Worm (Caenorhabditis elegans) whole organism, mixed stage, embryonic: ENCODE data around the gene F58F9.6.

Experiments
- blmp-1 ChIP-seq: fragments of 150-350 bp; optimal IDR thresholded peaks from 2 replicates; lab custom pipeline; 2014; ENCODE audit warnings: missing biosample characterization, missing genetic modification characterization
- drap-1 ChIP-seq: fragments of 200-800 bp; sonication (Bioruptor generic); optimal IDR thresholded peaks from 3 replicates; lab custom pipeline; 2018; ENCODE audit warnings: mild to moderate bottlenecking, missing genetic modification characterization, missing compliant biosample characterization
- elt-1 ChIP-seq: sonication (generic microtip); optimal IDR thresholded peaks from 2 replicates; lab custom pipeline; 2017; ENCODE audit warnings: missing genetic modification characterization, mild to moderate bottlenecking, missing compliant biosample characterization, antibody characterized with exemption, moderate library complexity, borderline replicate concordance; ENCODE audit not compliant: insufficient read depth
- lin-32 ChIP-seq: fragments of 200-800 bp; sonication (Bioruptor generic); optimal IDR thresholded peaks from 2 replicates; lab custom pipeline; 2018; ENCODE audit warnings: mild to moderate bottlenecking, missing genetic modification characterization, missing compliant biosample characterization
- lsy-2 ChIP-seq: fragments of 150-350 bp; optimal IDR thresholded peaks from 2 replicates; lab custom pipeline; 2014; ENCODE audit warnings: missing biosample characterization, missing genetic modification characterization
- mab-5 ChIP-seq: fragments of 150-350 bp; optimal IDR thresholded peaks from 2 replicates; lab custom pipeline; 2014; ENCODE audit warnings: missing biosample characterization, missing genetic modification characterization
- nhr-237 ChIP-seq: fragments of 150-350 bp; optimal IDR thresholded peaks from 2 replicates; lab custom pipeline; 2014; ENCODE audit warnings: missing biosample characterization, missing genetic modification characterization
- nhr-28 ChIP-seq: fragments of 150-350 bp; optimal IDR thresholded peaks from 2 replicates; lab custom pipeline; 2014; ENCODE audit warnings: missing biosample characterization, missing genetic modification characterization
- pha-4 ChIP-seq: fragments of 150-350 bp; optimal IDR thresholded peaks from 2 replicates; lab custom pipeline; 2018; ENCODE audit warnings: missing biosample characterization, missing genetic modification reagents, missing genetic modification characterization
- sptf-1 ChIP-seq: sonication (generic microtip); optimal IDR thresholded peaks from 2 replicates; lab custom pipeline; 2017; ENCODE audit warnings: mild to moderate bottlenecking, missing genetic modification characterization, moderate library complexity, missing compliant biosample characterization
- unc-39 ChIP-seq: fragments of 150-350 bp; optimal IDR thresholded peaks from 2 replicates; lab custom pipeline; 2014; ENCODE audit warnings: missing biosample characterization, missing genetic modification characterization
- unc-62 ChIP-seq: fragments of 150-350 bp; optimal IDR thresholded peaks from 2 replicates; lab custom pipeline; 2014; ENCODE audit warnings: missing biosample characterization, missing genetic modification reagents, missing genetic modification characterization

DNA sequence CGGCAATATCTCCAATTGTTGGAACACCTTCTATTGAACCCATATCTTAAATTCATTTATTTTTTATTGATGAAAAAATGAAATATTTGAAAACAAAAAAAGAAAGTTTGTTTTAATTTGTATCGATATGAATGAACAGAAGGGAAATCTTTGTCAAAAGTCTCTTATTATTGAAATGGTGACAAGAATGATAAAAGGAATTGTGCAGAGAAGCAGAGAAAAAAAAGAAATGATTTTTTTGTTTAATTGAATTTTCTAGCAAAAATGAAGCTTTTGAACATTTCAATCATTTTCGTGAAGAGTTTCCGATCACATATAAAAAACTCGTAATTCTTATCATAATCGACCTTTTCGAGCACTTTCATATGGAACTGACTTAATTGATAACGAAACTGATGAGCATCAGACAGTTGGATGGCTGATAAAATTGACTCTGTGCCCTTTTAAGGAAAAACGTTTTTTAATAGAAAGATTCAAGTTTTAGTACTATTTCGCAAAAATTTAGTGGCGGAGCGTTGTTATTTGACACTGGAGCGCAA is 38.3 kb upstream of the F58F9.6 start, which contains the start of the genes aat-4 and T13A10.1:
- TF ChIP-seq nhr-28 (tag; lab: Kevin White, UChicago), result no peak
- no peak for TF ChIP-seq unc-62
- TF ChIP-seq lin-32 (GFP tag; lab: Kevin White, UChicago), result no peak
- TF ChIP-seq nhr-237, result no peak
- no peak for TF ChIP-seq sptf-1 (tag; lab: Kevin White, UChicago)
- TF ChIP-seq pha-4 (tag; lab: Kevin White, UChicago), result no peak
- no peak for TF ChIP-seq lsy-2
- TF ChIP-seq blmp-1, result no peak
- no peak for TF ChIP-seq elt-1 (tag; lab: Kevin White, UChicago)
- TF ChIP-seq mab-5, result no peak
- no peak for TF ChIP-seq drap-1 (GFP tag; lab: Kevin White, UChicago)
- TF ChIP-seq unc-39 (tag; lab: Kevin White, UChicago), result no peak
